Worm (Caenorhabditis elegans) whole organism, L4/young adult: ENCODE data around the gene mtm-9.

Source experiments
- dao-5 ChIP-seq: sonication (generic microtip); optimal IDR thresholded peaks from 2 replicates; lab custom pipeline; 2016; ENCODE audit warnings: missing genotype, missing genetic modification characterization, moderate library complexity, missing compliant biosample characterization
- him-1 ChIP-seq: sonication (generic microtip); optimal IDR thresholded peaks from 2 replicates; lab custom pipeline; 2016; ENCODE audit warnings: missing genotype, missing genetic modification reagents, missing genetic modification characterization, missing compliant biosample characterization

DNA sequence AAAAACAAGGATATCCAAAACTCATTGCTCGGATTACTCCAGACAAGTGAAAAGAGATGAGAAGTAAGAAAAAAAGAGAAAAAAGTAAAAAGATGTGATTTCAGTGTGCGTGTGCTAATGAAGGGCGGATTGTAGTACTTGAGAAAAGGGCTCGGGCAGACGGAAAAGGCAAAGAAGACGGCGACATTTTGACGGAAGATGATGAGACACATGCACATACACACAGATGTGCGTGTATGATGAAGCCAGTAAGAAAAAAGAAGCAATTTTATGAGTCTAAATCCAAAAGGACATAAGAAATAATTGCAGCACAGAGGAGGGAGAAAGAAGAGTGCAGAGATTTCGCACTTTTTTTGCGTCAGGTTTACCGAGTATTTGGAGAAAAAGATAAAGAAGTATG is 45.2 kb downstream of the mtm-9 start:
- no peak for TF ChIP-seq dao-5 (tag; lab: Kevin White, UChicago)
- TF ChIP-seq him-1 (tag; lab: Kevin White, UChicago): no peak
